Worm (Caenorhabditis elegans) whole organism, L2 larva: ENCODE data around the gene Y22D7AR.3.

ENCODE experiments used
- F13H6.1 ChIP-seq: sonication (generic microtip); optimal IDR thresholded peaks from 2 replicates; lab custom pipeline; 2016; ENCODE audit warnings: missing genetic modification characterization, missing compliant biosample characterization
- ama-1 ChIP-seq: fragments of 150-350 bp; optimal IDR thresholded peaks from 2 replicates; lab custom pipeline; 2018; ENCODE audit warnings: inconsistent platforms
- nhr-23 ChIP-seq: fragments of 150-350 bp; optimal IDR thresholded peaks from 2 replicates; lab custom pipeline; 2014; ENCODE audit warnings: missing biosample characterization, missing genetic modification reagents, missing genetic modification characterization
- nhr-25 ChIP-seq: fragments of 150-350 bp; sonication (generic microtip); optimal IDR thresholded peaks from 3 replicates; lab custom pipeline; 2014; ENCODE audit warnings: missing biosample characterization, missing genetic modification characterization
- zag-1 ChIP-seq: fragments of 150-350 bp; optimal IDR thresholded peaks from 2 replicates; lab custom pipeline; 2014; ENCODE audit warnings: missing biosample characterization, missing genetic modification characterization

DNA sequence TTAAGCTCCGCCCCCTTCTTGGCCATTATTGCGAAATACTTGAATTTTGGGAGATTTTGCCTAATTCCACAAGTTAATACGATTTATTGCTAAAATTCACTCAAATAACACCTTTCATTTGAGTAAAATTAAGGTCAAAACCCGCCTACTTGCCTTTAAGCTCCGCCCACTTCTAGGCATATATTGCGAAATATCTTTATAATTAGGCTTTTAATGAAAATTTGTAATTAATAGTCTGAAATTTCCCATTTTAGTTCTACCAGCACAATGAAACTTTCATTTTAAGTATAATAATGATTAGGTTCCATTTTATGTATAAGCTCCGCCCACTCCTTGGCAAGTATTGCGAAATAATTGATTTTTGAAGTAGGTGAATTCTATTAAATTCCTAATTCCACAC, 9.1 kb upstream of the Y22D7AR.3 start:
- no peak for TF ChIP-seq zag-1
- TF ChIP-seq ama-1 (lab: Kevin White, UChicago), result no peak
- TF ChIP-seq nhr-23 (tag; lab: Kevin White, UChicago), result no peak
- no peak for TF ChIP-seq nhr-25 (tag; lab: Kevin White, UChicago)
- no peak for TF ChIP-seq F13H6.1
